Fruit fly (Drosophila melanogaster) whole organism, embryonic: ENCODE data around the gene LSm3.

Experiments
- Aef1 ChIP-seq: fragments of 200-800 bp; sonication (Bioruptor generic); IDR thresholded peaks from 3 replicates; pipeline ENCODE4 v1.3.6; 2022; ENCODE audit warnings: missing biosample characterization, missing genetic modification characterization
- Atf-2 ChIP-seq: fragments of 200-800 bp; sonication (Bioruptor generic); optimal IDR thresholded peaks from 2 replicates; lab custom pipeline; 2016; ENCODE audit warnings: missing biosample characterization, missing genetic modification characterization
- BEAF-32 ChIP-seq: fragments of 200-800 bp; sonication (Bioruptor generic); optimal IDR thresholded peaks from 3 replicates; lab custom pipeline; 2017; ENCODE audit warnings: missing biosample characterization, missing genetic modification characterization, mild to moderate bottlenecking, moderate library complexity, missing genetic modification reagents
- CG11504 ChIP-seq: fragments of 200-800 bp; sonication (Bioruptor generic); optimal IDR thresholded peaks from 3 replicates; lab custom pipeline; 2019; ENCODE audit warnings: missing biosample characterization, mild to moderate bottlenecking, missing genetic modification characterization, moderate library complexity
- CG11695 ChIP-seq: fragments of 200-800 bp; sonication (Bioruptor generic); IDR thresholded peaks from 3 replicates; pipeline ENCODE4 v1.3.6; 2022; ENCODE audit warnings: missing biosample characterization, missing genetic modification characterization
- CG1233 ChIP-seq: fragments of 200-800 bp; sonication (Bioruptor generic); optimal IDR thresholded peaks from 4 replicates; lab custom pipeline; 2018; ENCODE audit warnings: missing biosample characterization, mild to moderate bottlenecking, missing genetic modification characterization
- CG12942 ChIP-seq: fragments of 200-800 bp; sonication (Bioruptor generic); optimal IDR thresholded peaks from 3 replicates; lab custom pipeline; 2016; ENCODE audit warnings: missing biosample characterization, missing genetic modification characterization
- CG13287 ChIP-seq: fragments of 200-800 bp; sonication (Bioruptor generic); IDR thresholded peaks from 2 replicates; pipeline ENCODE4 v1.3.6; 2022; ENCODE audit warnings: missing biosample characterization, missing genetic modification characterization; ENCODE audit not compliant: partially characterized antibody
- CG14441 ChIP-seq: fragments of 200-800 bp; sonication (Bioruptor generic); IDR thresholded peaks from 2 replicates; pipeline ENCODE4 v1.3.6; 2022; ENCODE audit warnings: missing biosample characterization, missing genetic modification characterization
- CG14667 ChIP-seq: fragments of 200-800 bp; sonication (Bioruptor generic); IDR thresholded peaks from 2 replicates; pipeline ENCODE4 v1.3.6; 2022; ENCODE audit warnings: missing biosample characterization, missing genetic modification characterization
- CG2199 ChIP-seq: fragments of 200-800 bp; sonication (Bioruptor generic); IDR thresholded peaks from 3 replicates; pipeline ENCODE4 v1.3.6; 2022; ENCODE audit warnings: missing biosample characterization, missing genetic modification characterization
- CG30020 ChIP-seq: fragments of 200-800 bp; optimal IDR thresholded peaks from 2 replicates; lab custom pipeline; 2019; ENCODE audit warnings: missing biosample characterization, mild to moderate bottlenecking, missing genetic modification characterization, moderate library complexity
- CG32772 ChIP-seq: fragments of 200-800 bp; sonication (Bioruptor generic); IDR thresholded peaks from 2 replicates; pipeline ENCODE4 v1.3.6; 2022; ENCODE audit warnings: missing biosample characterization, missing genetic modification characterization
- CG34224 ChIP-seq: fragments of 200-800 bp; sonication (Bioruptor generic); IDR thresholded peaks from 3 replicates; pipeline ENCODE4 v1.3.6; 2022; ENCODE audit warnings: missing biosample characterization, missing genetic modification characterization; ENCODE audit not compliant: partially characterized antibody
- CG5245 ChIP-seq: fragments of 200-800 bp; sonication (Bioruptor generic); optimal IDR thresholded peaks from 3 replicates; lab custom pipeline; 2016; ENCODE audit warnings: missing biosample characterization, missing genetic modification characterization
- CG7357 ChIP-seq: fragments of 200-800 bp; sonication (Bioruptor generic); IDR thresholded peaks from 3 replicates; pipeline ENCODE4 v1.3.6; 2022; ENCODE audit warnings: missing biosample characterization, missing genetic modification characterization
- CG8478 ChIP-seq: fragments of >200 bp; optimal IDR thresholded peaks from 2 replicates; lab custom pipeline; 2018
- CG9609 ChIP-seq: fragments of 200-800 bp; sonication (Bioruptor generic); optimal IDR thresholded peaks from 3 replicates; lab custom pipeline; 2016; ENCODE audit warnings: missing biosample characterization, missing genetic modification characterization
- CoRest ChIP-seq: fragments of 200-800 bp; sonication (Bioruptor generic); optimal IDR thresholded peaks from 3 replicates; lab custom pipeline; 2018; ENCODE audit warnings: missing biosample characterization, mild to moderate bottlenecking, missing genetic modification characterization, moderate library complexity
- Dip2 ChIP-seq: fragments of 200-800 bp; sonication (Bioruptor generic); IDR thresholded peaks from 2 replicates; pipeline ENCODE4 v1.3.6; 2022; ENCODE audit warnings: missing biosample characterization, missing genetic modification characterization
- Dip3 ChIP-seq: fragments of 200-800 bp; sonication (Bioruptor generic); optimal IDR thresholded peaks from 3 replicates; lab custom pipeline; 2016; ENCODE audit warnings: missing biosample characterization, missing genetic modification characterization
- HmgD ChIP-seq: fragments of 200-800 bp; sonication (Bioruptor generic); optimal IDR thresholded peaks from 3 replicates; lab custom pipeline; 2016; ENCODE audit warnings: missing biosample characterization, missing genetic modification characterization
- Lhr ChIP-seq: fragments of 200-800 bp; sonication (Bioruptor generic); optimal IDR thresholded peaks from 3 replicates; lab custom pipeline; 2017; ENCODE audit warnings: mild to moderate bottlenecking, missing biosample characterization, missing genetic modification reagents, missing genetic modification characterization
- Mrtf ChIP-seq: fragments of 200-800 bp; sonication (Bioruptor generic); IDR thresholded peaks from 3 replicates; pipeline ENCODE4 v1.3.6; 2022; ENCODE audit warnings: missing biosample characterization, missing genetic modification characterization
- NC2α ChIP-seq: fragments of 200-800 bp; sonication (Bioruptor generic); optimal IDR thresholded peaks from 2 replicates; lab custom pipeline; 2016; ENCODE audit warnings: missing biosample characterization, missing genetic modification characterization
- Poxn ChIP-seq: fragments of 200-800 bp; sonication (Bioruptor generic); IDR thresholded peaks from 2 replicates; pipeline ENCODE4 v1.3.6; 2022; ENCODE audit warnings: missing biosample characterization, missing genetic modification characterization
- Scr ChIP-seq: fragments of 200-800 bp; sonication (Bioruptor generic); IDR thresholded peaks from 2 replicates; pipeline ENCODE4 v1.3.6; 2022; ENCODE audit warnings: missing biosample characterization, missing genetic modification characterization; ENCODE audit not compliant: partially characterized antibody
- Sry-δ ChIP-seq: fragments of 200-800 bp; sonication (Bioruptor generic); optimal IDR thresholded peaks from 2 replicates; lab custom pipeline; 2016; ENCODE audit warnings: missing biosample characterization, missing genetic modification characterization
- TFAM ChIP-seq: fragments of 200-800 bp; sonication (Bioruptor generic); optimal IDR thresholded peaks from 2 replicates; lab custom pipeline; 2017; ENCODE audit warnings: missing biosample characterization, missing genetic modification characterization, inconsistent platforms
- YL-1 ChIP-seq: fragments of 200-800 bp; sonication (Bioruptor generic); optimal IDR thresholded peaks from 3 replicates; lab custom pipeline; 2017; ENCODE audit warnings: missing biosample characterization, mild to moderate bottlenecking, missing genetic modification characterization
- ato ChIP-seq: fragments of 200-800 bp; sonication (Bioruptor generic); IDR thresholded peaks from 2 replicates; pipeline ENCODE4 v1.3.6; 2022; ENCODE audit warnings: missing biosample characterization, missing genetic modification characterization; ENCODE audit not compliant: partially characterized antibody
- caup ChIP-seq: fragments of 200-800 bp; sonication (Bioruptor generic); optimal IDR thresholded peaks from 3 replicates; lab custom pipeline; 2017; ENCODE audit warnings: missing biosample characterization, mild to moderate bottlenecking, missing genetic modification characterization, moderate library complexity; ENCODE audit not compliant: severe bottlenecking
- crol ChIP-seq: fragments of 200-800 bp; sonication (Bioruptor generic); IDR thresholded peaks from 2 replicates; pipeline ENCODE4 v1.3.6; 2022; ENCODE audit warnings: missing biosample characterization, missing genetic modification characterization
- grn ChIP-seq: fragments of 200-800 bp; sonication (Bioruptor generic); optimal IDR thresholded peaks from 3 replicates; lab custom pipeline; 2017; ENCODE audit warnings: missing biosample characterization, missing genetic modification characterization
- hkb ChIP-seq, 2 experiments: fragments of 200-800 bp in 1 of 2; fragments of >200 bp in 1 of 2; sonication (Bioruptor generic) in 1 of 2; IDR thresholded peaks in 1 of 2; optimal IDR thresholded peaks in 1 of 2; 2 replicates each; pipeline versions ENCODE4 v1.3.6 to Lab custom; 2017 to 2022; ENCODE audit warnings: missing biosample characterization in 1 of 2, missing genetic modification characterization in 1 of 2
- kni ChIP-seq: fragments of 200-800 bp; sonication (Bioruptor generic); optimal IDR thresholded peaks from 3 replicates; lab custom pipeline; 2017; ENCODE audit warnings: mild to moderate bottlenecking, missing biosample characterization, missing genetic modification reagents, missing genetic modification characterization
- maf-S ChIP-seq: fragments of 200-800 bp; sonication (Bioruptor generic); optimal IDR thresholded peaks from 2 replicates; lab custom pipeline; 2016; ENCODE audit warnings: missing biosample characterization, missing genetic modification characterization
- nmo ChIP-seq: fragments of 200-800 bp; sonication (Bioruptor generic); optimal IDR thresholded peaks from 2 replicates; lab custom pipeline; 2018; ENCODE audit warnings: missing biosample characterization, mild to moderate bottlenecking, missing genetic modification characterization, moderate library complexity
- pb ChIP-seq: fragments of 200-800 bp; sonication (Bioruptor generic); optimal IDR thresholded peaks from 3 replicates; lab custom pipeline; 2016; ENCODE audit warnings: missing biosample characterization, missing genetic modification characterization
- pho ChIP-seq: fragments of 200-800 bp; sonication (Bioruptor generic); optimal IDR thresholded peaks from 2 replicates; lab custom pipeline; 2016; ENCODE audit warnings: missing biosample characterization, missing genetic modification characterization
- pros ChIP-seq: fragments of 200-800 bp; sonication (Bioruptor generic); optimal IDR thresholded peaks from 3 replicates; lab custom pipeline; 2019; ENCODE audit warnings: missing biosample characterization, mild to moderate bottlenecking, missing genetic modification characterization, moderate library complexity
- sd ChIP-seq: fragments of 200-800 bp; sonication (Bioruptor generic); optimal IDR thresholded peaks from 3 replicates; lab custom pipeline; 2018; ENCODE audit warnings: missing biosample characterization, mild to moderate bottlenecking, missing genetic modification characterization, moderate library complexity
- slp2 ChIP-seq: fragments of 200-800 bp; sonication (Bioruptor generic); optimal IDR thresholded peaks from 2 replicates; lab custom pipeline; 2016; ENCODE audit warnings: missing biosample characterization, missing genetic modification characterization
- sob ChIP-seq: fragments of 200-800 bp; sonication (Bioruptor generic); IDR thresholded peaks from 2 replicates; pipeline ENCODE4 v1.3.6; 2022; ENCODE audit warnings: missing biosample characterization, missing genetic modification characterization
- sqz ChIP-seq: fragments of 200-800 bp; sonication (Bioruptor generic); optimal IDR thresholded peaks from 3 replicates; lab custom pipeline; 2018; ENCODE audit warnings: missing biosample characterization, mild to moderate bottlenecking, missing genetic modification characterization
- tin ChIP-seq: fragments of 200-800 bp; sonication (Bioruptor generic); optimal IDR thresholded peaks from 3 replicates; lab custom pipeline; 2016; ENCODE audit warnings: missing biosample characterization, missing genetic modification characterization
- wdn ChIP-seq: fragments of 200-800 bp; sonication (Bioruptor generic); IDR thresholded peaks from 2 replicates; pipeline ENCODE4 v1.3.6; 2022; ENCODE audit warnings: missing biosample characterization, missing genetic modification characterization

The LSm3 gene

dm6 chr3R:24031019-24031824 is 35.2 kb downstream of the LSm3 start (continued):
- TF ChIP-seq Atf-2 (no peak), tin (GFP tag; lab: Kevin White, UChicago) (no peak), Dip2 (GFP tag; lab: Robert Waterston, UW) (no peak), wdn (GFP tag; lab: Robert Waterston, UW) (no peak), grn (GFP tag; lab: Kevin White, UChicago) (no peak), CG13287 (GFP tag; lab: Robert Waterston, UW) (no peak; the same call in 1 of the 2 replicates), crol (GFP tag; lab: Robert Waterston, UW) (no peak; the same call in 1 of the 2 replicates), pb (GFP tag; lab: Kevin White, UChicago) (no peak), caup (GFP tag; lab: Kevin White, UChicago) (peak; percentile 49), CG14667 (GFP tag; lab: Robert Waterston, UW) (no peak), CG14441 (GFP tag; lab: Robert Waterston, UW) (peak; percentile 40; the same call in 1 of the 2 replicates), CG11695 (GFP tag; lab: Robert Waterston, UW) (peak; percentile 25; the same call in 2 of the 3 replicates), Sry-δ (no peak), slp2 (GFP tag; lab: Kevin White, UChicago) (no peak), CG1233 (GFP tag; lab: Kevin White, UChicago) (no peak), BEAF-32 (GFP tag; lab: Kevin White, UChicago) (no peak), Aef1 (GFP tag; lab: Robert Waterston, UW) (0 out of 3 replicates have a peak, but pooled peaks have one; percentile 21), CG5245 (GFP tag; lab: Kevin White, UChicago) (no peak), pros (no peak), CG9609 (GFP tag; lab: Kevin White, UChicago) (no peak), Poxn (GFP tag; lab: Robert Waterston, UW) (no peak), CG2199 (no peak), NC2α (GFP tag; lab: Kevin White, UChicago) (no peak), HmgD (GFP tag; lab: Kevin White, UChicago) (no peak), CG12942 (GFP tag; lab: Kevin White, UChicago) (no peak)

dm6 chr3R:24031825-24032523 is 35.9 kb downstream of the LSm3 start, which contains the start of the genes KrT95D and Mettl3:
Gene KrT95D (minus strand): TSS chr3R:24031827.
Gene Mettl3 (plus strand): TSS chr3R:24032157.
- TF ChIP-seq Scr (GFP tag; lab: Robert Waterston, UW) = peak; percentile 11; the same call in 1 of the 2 replicates
- TF ChIP-seq Dip3 (GFP tag; lab: Kevin White, UChicago) = peak; percentile 34
- no peak for TF ChIP-seq CG7357 (GFP tag; lab: Robert Waterston, UW)
- TF ChIP-seq sd (tag; lab: Kevin White, UChicago) = peak; percentile 34
- TF ChIP-seq YL-1 = peak; percentile 28
- TF ChIP-seq sqz (GFP tag; lab: Kevin White, UChicago) = peak; percentile 99
- 0 out of 2 replicates have a peak, but pooled peaks have one; percentile 47 for TF ChIP-seq sob (GFP tag; lab: Robert Waterston, UW)
- TF ChIP-seq hkb (optimal IDR thresholded peaks at IDR 0.05; lab: Kevin White, UChicago) = peak; percentile 32
- no peak for TF ChIP-seq hkb (GFP tag; IDR thresholded peaks at IDR 0.05; lab: Robert Waterston, UW)
- peak; percentile 37 for TF ChIP-seq CG30020 (tag; lab: Kevin White, UChicago)
- TF ChIP-seq CG8478 (lab: Kevin White, UChicago) = no peak
- no peak for TF ChIP-seq ato (GFP tag; lab: Robert Waterston, UW)
- TF ChIP-seq kni = peak; percentile 11
- no peak for TF ChIP-seq TFAM
- TF ChIP-seq CoRest (tag; lab: Kevin White, UChicago) = peak; percentile 41
- peak; percentile 30; the same call in 1 of the 3 replicates for TF ChIP-seq CG34224 (GFP tag; lab: Robert Waterston, UW)
- TF ChIP-seq Mrtf (GFP tag; lab: Robert Waterston, UW) = no peak
- peak; percentile 94 for TF ChIP-seq CG11504 (tag; lab: Kevin White, UChicago)
- peak; percentile 36 for TF ChIP-seq maf-S (GFP tag; lab: Kevin White, UChicago)
- peak; percentile 59 for TF ChIP-seq CG32772 (GFP tag; lab: Robert Waterston, UW)
- TF ChIP-seq Lhr (GFP tag; lab: Kevin White, UChicago) = peak; percentile 87
- TF ChIP-seq pho = peak; percentile 14
- peak; percentile 60 for TF ChIP-seq nmo (GFP tag; lab: Kevin White, UChicago)
